Fruit fly (Drosophila melanogaster) whole organism, prepupa: ENCODE measurements around the gene CG14400.

ENCODE experiments used
- CG15336 ChIP-seq: fragments of 200-800 bp; sonication (Bioruptor generic); IDR thresholded peaks from 2 replicates; pipeline ENCODE4 v1.3.6; 2022; ENCODE audit warnings: missing biosample characterization, missing genetic modification characterization
- CG3032 ChIP-seq: fragments of 200-800 bp; optimal IDR thresholded peaks from 2 replicates; lab custom pipeline; 2019; ENCODE audit warnings: missing biosample characterization, mild to moderate bottlenecking, missing genetic modification characterization, moderate library complexity
- CG34406 ChIP-seq: fragments of 200-800 bp; sonication (Bioruptor generic); optimal IDR thresholded peaks from 3 replicates; lab custom pipeline; 2016; ENCODE audit warnings: missing biosample characterization, missing genetic modification characterization
- CG6163 ChIP-seq: fragments of 200-800 bp; sonication (Bioruptor generic); IDR thresholded peaks from 3 replicates; pipeline ENCODE4 v1.3.6; 2022; ENCODE audit warnings: missing biosample characterization, missing genetic modification characterization
- CG6854 ChIP-seq: fragments of 200-800 bp; sonication (Bioruptor generic); optimal IDR thresholded peaks from 2 replicates; lab custom pipeline; 2017; ENCODE audit warnings: missing biosample characterization, mild to moderate bottlenecking, missing genetic modification characterization
- CG8319 ChIP-seq: fragments of 200-800 bp; sonication (Bioruptor generic); optimal IDR thresholded peaks from 3 replicates; lab custom pipeline; 2016; ENCODE audit warnings: missing biosample characterization, missing genetic modification characterization
- Eip75B ChIP-seq: fragments of 200-800 bp; sonication (Bioruptor generic); optimal IDR thresholded peaks from 3 replicates; lab custom pipeline; 2016; ENCODE audit warnings: missing biosample characterization, missing genetic modification characterization
- cyc ChIP-seq: fragments of 200-800 bp; sonication (Bioruptor generic); optimal IDR thresholded peaks from 3 replicates; lab custom pipeline; 2016; ENCODE audit warnings: missing biosample characterization, missing genetic modification characterization
- net ChIP-seq: fragments of 200-800 bp; sonication (Bioruptor generic); optimal IDR thresholded peaks from 3 replicates; lab custom pipeline; 2016; ENCODE audit warnings: missing biosample characterization, missing genetic modification characterization

DNA sequence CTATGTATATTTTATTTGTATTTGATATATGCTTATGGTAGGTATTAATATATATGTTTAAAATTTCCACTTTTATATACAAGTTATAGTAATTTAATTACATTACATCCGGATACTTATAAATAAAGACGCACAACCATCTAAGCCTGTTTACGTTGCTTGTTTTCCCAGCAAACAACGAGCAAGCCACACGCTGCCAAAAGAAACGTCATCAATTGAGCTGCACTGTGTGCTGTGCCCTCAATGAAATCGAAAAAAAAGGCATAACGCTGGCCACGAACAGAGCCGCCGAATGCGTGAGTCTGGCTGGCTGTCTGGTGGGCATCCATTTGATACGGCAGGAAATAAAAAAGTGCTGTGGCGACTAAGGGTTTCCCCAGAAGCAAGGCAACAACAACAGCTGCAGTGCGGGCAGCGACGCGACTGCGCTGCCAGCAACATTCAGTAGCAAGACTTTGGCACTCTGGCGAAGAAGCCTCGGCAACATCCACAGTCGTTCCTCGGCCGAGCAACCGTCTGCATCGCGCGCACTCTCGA lies 5.5 kb downstream of the CG14400 start, which contains the start of gene twit:
- no peak for TF ChIP-seq CG34406 (GFP tag; lab: Kevin White, UChicago)
- no peak for TF ChIP-seq Eip75B (GFP tag; lab: Kevin White, UChicago)
- no peak for TF ChIP-seq CG3032 (tag; lab: Kevin White, UChicago)
- TF ChIP-seq CG8319 (GFP tag; lab: Kevin White, UChicago) = no peak
- no peak for TF ChIP-seq CG6854 (GFP tag; lab: Kevin White, UChicago)
- no peak for TF ChIP-seq CG15336 (GFP tag; lab: Robert Waterston, UW)
- TF ChIP-seq CG6163 (GFP tag; lab: Robert Waterston, UW) = no peak
- no peak for TF ChIP-seq cyc
- TF ChIP-seq net (GFP tag; lab: Kevin White, UChicago) = no peak
